Worm (Caenorhabditis elegans) whole organism, mixed stage, embryonic: ENCODE data around the gene gfi-3.

Experiments used
- M03D4.4 ChIP-seq: sonication (generic microtip); optimal IDR thresholded peaks from 2 replicates; lab custom pipeline; 2017; ENCODE audit warnings: mild to moderate bottlenecking, missing genetic modification characterization, missing compliant biosample characterization
- bed-3 ChIP-seq: fragments of 200-800 bp; sonication (Bioruptor generic); optimal IDR thresholded peaks from 3 replicates; lab custom pipeline; 2018; ENCODE audit warnings: mild to moderate bottlenecking, missing genetic modification characterization, moderate library complexity, missing compliant biosample characterization
- blmp-1 ChIP-seq: fragments of 150-350 bp; optimal IDR thresholded peaks from 2 replicates; lab custom pipeline; 2014; ENCODE audit warnings: missing biosample characterization, missing genetic modification characterization
- ceh-39 ChIP-seq: fragments of 150-350 bp; optimal IDR thresholded peaks from 2 replicates; lab custom pipeline; 2014; ENCODE audit warnings: missing biosample characterization, missing genetic modification characterization
- ceh-43 ChIP-seq: fragments of 200-800 bp; sonication (Bioruptor generic); optimal IDR thresholded peaks from 2 replicates; lab custom pipeline; 2018; ENCODE audit warnings: mild to moderate bottlenecking, missing genetic modification characterization, moderate library complexity, missing compliant biosample characterization
- ceh-83 ChIP-seq: fragments of 200-800 bp; sonication (Bioruptor generic); optimal IDR thresholded peaks from 2 replicates; lab custom pipeline; 2018; ENCODE audit warnings: mild to moderate bottlenecking, missing genetic modification characterization, missing compliant biosample characterization
- ces-1 ChIP-seq: fragments of 150-350 bp; optimal IDR thresholded peaks from 2 replicates; lab custom pipeline; 2014; ENCODE audit warnings: missing biosample characterization, missing genetic modification reagents, missing genetic modification characterization
- cnd-1 ChIP-seq: fragments of 200-800 bp; sonication (Bioruptor generic); optimal IDR thresholded peaks from 2 replicates; lab custom pipeline; 2018; ENCODE audit warnings: mild to moderate bottlenecking, missing genetic modification characterization, missing compliant biosample characterization
- drap-1 ChIP-seq: fragments of 200-800 bp; sonication (Bioruptor generic); optimal IDR thresholded peaks from 3 replicates; lab custom pipeline; 2018; ENCODE audit warnings: mild to moderate bottlenecking, missing genetic modification characterization, missing compliant biosample characterization
- elt-1 ChIP-seq: sonication (generic microtip); optimal IDR thresholded peaks from 2 replicates; lab custom pipeline; 2017; ENCODE audit warnings: missing genetic modification characterization, mild to moderate bottlenecking, missing compliant biosample characterization, antibody characterized with exemption, moderate library complexity, borderline replicate concordance; ENCODE audit not compliant: insufficient read depth
- elt-3 ChIP-seq: fragments of 150-350 bp; optimal IDR thresholded peaks from 2 replicates; lab custom pipeline; 2014; ENCODE audit warnings: missing biosample characterization, missing genetic modification characterization
- flh-1 ChIP-seq: fragments of 200-800 bp; sonication (Bioruptor generic); optimal IDR thresholded peaks from 2 replicates; lab custom pipeline; 2018; ENCODE audit warnings: mild to moderate bottlenecking, missing genetic modification characterization, moderate library complexity, missing compliant biosample characterization
- ham-2 ChIP-seq: fragments of 200-800 bp; sonication (Bioruptor generic); optimal IDR thresholded peaks from 2 replicates; lab custom pipeline; 2018; ENCODE audit warnings: mild to moderate bottlenecking, missing genetic modification characterization, missing compliant biosample characterization
- hlh-1 ChIP-seq: fragments of 150-350 bp; optimal IDR thresholded peaks from 2 replicates; lab custom pipeline; 2014; ENCODE audit warnings: missing biosample characterization, missing genetic modification reagents, missing genetic modification characterization
- lin-13 ChIP-seq: fragments of 150-350 bp; optimal IDR thresholded peaks from 2 replicates; lab custom pipeline; 2014; ENCODE audit warnings: missing biosample characterization, missing genetic modification characterization
- lin-32 ChIP-seq: fragments of 200-800 bp; sonication (Bioruptor generic); optimal IDR thresholded peaks from 2 replicates; lab custom pipeline; 2018; ENCODE audit warnings: mild to moderate bottlenecking, missing genetic modification characterization, missing compliant biosample characterization
- lsy-2 ChIP-seq: fragments of 150-350 bp; optimal IDR thresholded peaks from 2 replicates; lab custom pipeline; 2014; ENCODE audit warnings: missing biosample characterization, missing genetic modification characterization
- mab-5 ChIP-seq: fragments of 150-350 bp; optimal IDR thresholded peaks from 2 replicates; lab custom pipeline; 2014; ENCODE audit warnings: missing biosample characterization, missing genetic modification characterization
- mep-1 ChIP-seq: fragments of 150-350 bp; optimal IDR thresholded peaks from 2 replicates; lab custom pipeline; 2017; ENCODE audit warnings: missing biosample characterization, missing genetic modification reagents, missing genetic modification characterization, inconsistent platforms
- mls-2 ChIP-seq: sonication (generic microtip); optimal IDR thresholded peaks from 2 replicates; lab custom pipeline; 2016; ENCODE audit warnings: mild to moderate bottlenecking, missing genetic modification characterization, moderate library complexity, missing compliant biosample characterization
- nhr-12 ChIP-seq: fragments of 150-350 bp; optimal IDR thresholded peaks from 2 replicates; lab custom pipeline; 2014; ENCODE audit warnings: missing biosample characterization, missing genetic modification characterization
- nhr-2 ChIP-seq: fragments of 150-350 bp; optimal IDR thresholded peaks from 2 replicates; lab custom pipeline; 2014; ENCODE audit warnings: missing biosample characterization, missing genetic modification characterization
- nhr-237 ChIP-seq: fragments of 150-350 bp; optimal IDR thresholded peaks from 2 replicates; lab custom pipeline; 2014; ENCODE audit warnings: missing biosample characterization, missing genetic modification characterization
- nhr-28 ChIP-seq: fragments of 150-350 bp; optimal IDR thresholded peaks from 2 replicates; lab custom pipeline; 2014; ENCODE audit warnings: missing biosample characterization, missing genetic modification characterization
- nhr-76 ChIP-seq: sonication (generic microtip); optimal IDR thresholded peaks from 2 replicates; lab custom pipeline; 2017; ENCODE audit warnings: missing biosample characterization, missing genetic modification characterization
- pha-4 ChIP-seq: fragments of 150-350 bp; optimal IDR thresholded peaks from 2 replicates; lab custom pipeline; 2018; ENCODE audit warnings: missing biosample characterization, missing genetic modification reagents, missing genetic modification characterization
- sem-2 ChIP-seq: fragments of 200-800 bp; sonication (Bioruptor generic); optimal IDR thresholded peaks from 2 replicates; lab custom pipeline; 2018; ENCODE audit warnings: mild to moderate bottlenecking, missing genetic modification characterization, missing compliant biosample characterization
- snpc-4 ChIP-seq: fragments of 150-350 bp; optimal IDR thresholded peaks from 2 replicates; lab custom pipeline; 2014; ENCODE audit warnings: missing biosample characterization, missing genetic modification characterization
- sptf-1 ChIP-seq: sonication (generic microtip); optimal IDR thresholded peaks from 2 replicates; lab custom pipeline; 2017; ENCODE audit warnings: mild to moderate bottlenecking, missing genetic modification characterization, moderate library complexity, missing compliant biosample characterization
- tbx-8 ChIP-seq: fragments of 200-800 bp; sonication (Bioruptor generic); optimal IDR thresholded peaks from 2 replicates; lab custom pipeline; 2018; ENCODE audit warnings: mild to moderate bottlenecking, missing genetic modification characterization, moderate library complexity, missing compliant biosample characterization
- unc-120 ChIP-seq: sonication (generic microtip); optimal IDR thresholded peaks from 2 replicates; lab custom pipeline; 2017; ENCODE audit warnings: missing genetic modification characterization, missing compliant biosample characterization; ENCODE audit not compliant: poor library complexity, severe bottlenecking
- unc-39 ChIP-seq: fragments of 150-350 bp; optimal IDR thresholded peaks from 2 replicates; lab custom pipeline; 2014; ENCODE audit warnings: missing biosample characterization, missing genetic modification characterization
- unc-62 ChIP-seq: fragments of 150-350 bp; optimal IDR thresholded peaks from 2 replicates; lab custom pipeline; 2014; ENCODE audit warnings: missing biosample characterization, missing genetic modification reagents, missing genetic modification characterization
- zip-8 ChIP-seq: fragments of 150-350 bp; optimal IDR thresholded peaks from 2 replicates; lab custom pipeline; 2014; ENCODE audit warnings: missing biosample characterization, missing genetic modification characterization
- ztf-11 ChIP-seq: fragments of 150-350 bp; optimal IDR thresholded peaks from 2 replicates; lab custom pipeline; 2014; ENCODE audit warnings: missing biosample characterization, missing genetic modification characterization

Gene gfi-3

DNA sequence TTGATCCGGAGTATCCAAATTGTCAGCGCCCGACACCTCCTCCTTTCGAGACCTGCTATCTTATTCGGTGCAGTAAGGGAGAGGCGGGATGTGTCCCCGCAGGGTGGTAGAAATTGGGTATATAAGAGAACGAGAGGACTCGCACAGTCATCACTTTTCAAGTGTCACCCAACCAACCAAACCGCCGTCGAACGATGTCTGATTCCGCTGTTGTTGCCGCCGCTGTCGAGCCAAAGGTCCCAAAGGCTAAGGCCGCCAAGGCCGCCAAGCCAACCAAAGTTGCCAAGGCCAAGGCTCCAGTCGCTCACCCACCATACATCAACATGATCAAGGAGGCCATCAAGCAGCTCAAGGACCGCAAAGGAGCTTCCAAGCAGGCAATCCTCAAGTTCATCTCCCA lies 9.6 kb downstream of the gfi-3 start, which contains the start of gene his-24:
Gene his-24, plus strand, starts transcription at position 150 of the 400 bp plus-strand sequence.
- TF ChIP-seq flh-1 (no peak), mep-1 (peak; percentile 87), ces-1 (GFP tag; lab: Kevin White, UChicago) (peak; percentile 37), unc-39 (no peak), sptf-1 (tag; lab: Kevin White, UChicago) (peak; percentile 38), snpc-4 (no peak), ceh-39 (tag; lab: Kevin White, UChicago) (peak; percentile 61), elt-1 (no peak), unc-120 (peak; percentile 26), pha-4 (tag; lab: Kevin White, UChicago) (peak; percentile 66), bed-3 (no peak), unc-62 (peak; percentile 29), cnd-1 (tag; lab: Kevin White, UChicago) (peak; percentile 59), drap-1 (GFP tag; lab: Kevin White, UChicago) (peak; percentile 25), ceh-83 (GFP tag; lab: Kevin White, UChicago) (peak; percentile 51), ztf-11 (peak; percentile 64), hlh-1 (tag; lab: Kevin White, UChicago) (peak; percentile 35), ham-2 (GFP tag; lab: Kevin White, UChicago) (no peak), lin-13 (peak; percentile 75), lin-32 (GFP tag; lab: Kevin White, UChicago) (peak; percentile 5), elt-3 (tag; lab: Kevin White, UChicago) (no peak), zip-8 (tag; lab: Kevin White, UChicago) (peak; percentile 6), M03D4.4 (tag; lab: Kevin White, UChicago) (peak; percentile 36), ceh-43 (GFP tag; lab: Kevin White, UChicago) (no peak), lsy-2 (peak; percentile 44), mls-2 (tag; lab: Kevin White, UChicago) (peak; percentile 47), nhr-28 (tag; lab: Kevin White, UChicago) (no peak)

DNA sequence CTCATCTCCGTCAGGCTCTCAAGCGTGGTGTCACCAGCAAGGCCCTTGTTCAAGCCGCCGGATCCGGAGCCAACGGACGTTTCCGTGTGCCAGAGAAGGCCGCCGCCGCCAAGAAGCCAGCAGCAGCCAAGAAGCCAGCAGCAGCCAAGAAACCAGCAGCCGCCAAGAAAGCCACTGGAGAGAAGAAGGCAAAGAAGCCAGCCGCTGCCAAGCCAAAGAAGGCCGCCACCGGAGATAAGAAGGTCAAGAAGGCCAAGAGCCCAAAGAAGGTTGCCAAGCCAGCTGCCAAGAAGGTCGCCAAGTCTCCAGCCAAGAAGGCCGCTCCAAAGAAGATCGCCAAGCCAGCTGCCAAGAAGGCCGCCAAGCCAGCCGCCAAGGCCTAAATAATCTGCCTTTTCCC lies 10.1 kb downstream of the gfi-3 start:
- TF ChIP-seq unc-62, result no peak
- TF ChIP-seq lsy-2, result no peak
- no peak for TF ChIP-seq blmp-1
- no peak for TF ChIP-seq nhr-12 (tag; lab: Kevin White, UChicago)
- TF ChIP-seq lin-13, result no peak
- TF ChIP-seq pha-4 (tag; lab: Kevin White, UChicago), result no peak
- no peak for TF ChIP-seq lin-32 (GFP tag; lab: Kevin White, UChicago)
- no peak for TF ChIP-seq nhr-28 (tag; lab: Kevin White, UChicago)
- TF ChIP-seq ceh-43 (GFP tag; lab: Kevin White, UChicago), result no peak
- no peak for TF ChIP-seq cnd-1 (tag; lab: Kevin White, UChicago)
- no peak for TF ChIP-seq ceh-39 (tag; lab: Kevin White, UChicago)
- no peak for TF ChIP-seq tbx-8 (GFP tag; lab: Kevin White, UChicago)

DNA sequence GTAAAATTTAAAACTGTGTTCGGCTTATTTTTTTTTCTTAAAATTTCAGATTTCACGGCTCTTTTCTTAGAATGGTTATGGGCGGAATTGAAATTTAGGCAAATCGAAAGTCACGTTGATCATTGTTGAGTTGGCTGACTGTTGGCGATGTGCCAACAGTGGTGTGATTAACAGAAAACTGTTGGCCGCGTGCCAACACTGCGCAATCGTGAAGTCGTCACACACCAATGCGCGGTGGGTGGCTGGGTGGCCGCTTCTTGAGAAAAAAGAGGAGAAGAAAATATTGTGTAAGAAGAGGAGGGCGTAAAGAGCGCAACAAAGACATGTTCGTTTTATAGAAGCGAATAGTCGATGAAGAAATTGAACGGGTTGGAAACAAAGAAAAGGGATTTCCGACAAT lies 10.7 kb downstream of the gfi-3 start:
- TF ChIP-seq M03D4.4 (tag; lab: Kevin White, UChicago) (no peak), tbx-8 (GFP tag; lab: Kevin White, UChicago) (no peak), snpc-4 (no peak), unc-62 (no peak), ztf-11 (no peak), elt-1 (no peak), sptf-1 (tag; lab: Kevin White, UChicago) (no peak), sem-2 (GFP tag; lab: Kevin White, UChicago) (no peak), elt-3 (tag; lab: Kevin White, UChicago) (no peak), unc-39 (no peak), mep-1 (peak; percentile 38), ces-1 (GFP tag; lab: Kevin White, UChicago) (no peak), lin-13 (no peak), flh-1 (no peak), nhr-76 (no peak), zip-8 (tag; lab: Kevin White, UChicago) (peak; percentile 23), ceh-39 (tag; lab: Kevin White, UChicago) (peak; percentile 70), nhr-12 (tag; lab: Kevin White, UChicago) (no peak), blmp-1 (no peak), mls-2 (tag; lab: Kevin White, UChicago) (peak; percentile 22), nhr-28 (tag; lab: Kevin White, UChicago) (no peak), nhr-2 (no peak), unc-120 (no peak), ham-2 (GFP tag; lab: Kevin White, UChicago) (no peak), mab-5 (no peak), drap-1 (GFP tag; lab: Kevin White, UChicago) (no peak), cnd-1 (tag; lab: Kevin White, UChicago) (peak; percentile 55), lsy-2 (no peak), ceh-83 (GFP tag; lab: Kevin White, UChicago) (no peak), lin-32 (GFP tag; lab: Kevin White, UChicago) (no peak), pha-4 (tag; lab: Kevin White, UChicago) (no peak), nhr-237 (no peak), bed-3 (no peak), hlh-1 (tag; lab: Kevin White, UChicago) (no peak), ceh-43 (GFP tag; lab: Kevin White, UChicago) (no peak)
